Worm (Caenorhabditis elegans) whole organism, late embryonic: Measurements from ENCODE around the gene hpo-40.

Experiments
- C38D4.7 ChIP-seq: fragments of 200-800 bp; sonication (Bioruptor generic); optimal IDR thresholded peaks from 2 replicates; lab custom pipeline; 2018; ENCODE audit warnings: mild to moderate bottlenecking, missing genetic modification characterization, moderate library complexity, missing compliant biosample characterization
- K02D7.2 ChIP-seq: sonication (generic microtip); optimal IDR thresholded peaks from 2 replicates; lab custom pipeline; 2017; ENCODE audit warnings: mild to moderate bottlenecking, missing genetic modification characterization, missing compliant biosample characterization
- ceh-18 ChIP-seq: sonication (generic microtip); optimal IDR thresholded peaks from 2 replicates; lab custom pipeline; 2016; ENCODE audit warnings: missing genetic modification characterization, missing compliant biosample characterization
- ceh-19 ChIP-seq: fragments of 200-800 bp; sonication (Bioruptor generic); optimal IDR thresholded peaks from 2 replicates; lab custom pipeline; 2018; ENCODE audit warnings: mild to moderate bottlenecking, missing genetic modification characterization, missing compliant biosample characterization
- ceh-30 ChIP-seq: fragments of 150-350 bp; optimal IDR thresholded peaks from 2 replicates; lab custom pipeline; 2014; ENCODE audit warnings: missing biosample characterization, missing genetic modification characterization
- ceh-31 ChIP-seq: sonication (generic microtip); optimal IDR thresholded peaks from 2 replicates; lab custom pipeline; 2016; ENCODE audit warnings: missing genetic modification characterization, missing compliant biosample characterization
- ceh-34 ChIP-seq: sonication (generic microtip); optimal IDR thresholded peaks from 2 replicates; lab custom pipeline; 2016; ENCODE audit warnings: mild to moderate bottlenecking, missing genetic modification characterization, missing compliant biosample characterization
- ceh-45 ChIP-seq: fragments of 200-800 bp; sonication (Bioruptor generic); IDR thresholded peaks from 2 replicates; pipeline ENCODE4 v1.3.6; 2022; ENCODE audit warnings: missing genetic modification reagents, missing genetic modification characterization, missing compliant biosample characterization
- ceh-6 ChIP-seq: fragments of 200-800 bp; sonication (Bioruptor generic); optimal IDR thresholded peaks from 2 replicates; lab custom pipeline; 2018; ENCODE audit warnings: mild to moderate bottlenecking, missing genetic modification characterization, missing compliant biosample characterization
- ceh-9 ChIP-seq: sonication (generic microtip); optimal IDR thresholded peaks from 2 replicates; lab custom pipeline; 2016; ENCODE audit warnings: mild to moderate bottlenecking, missing genetic modification characterization, inconsistent platforms, missing compliant biosample characterization
- elt-2 ChIP-seq: sonication (generic microtip); optimal IDR thresholded peaks from 2 replicates; lab custom pipeline; 2016; ENCODE audit warnings: missing genetic modification reagents, missing genetic modification characterization, missing compliant biosample characterization
- eyg-1 ChIP-seq: sonication (generic microtip); optimal IDR thresholded peaks from 2 replicates; lab custom pipeline; 2016; ENCODE audit warnings: missing genotype, missing genetic modification characterization, missing compliant biosample characterization
- gmeb-2 ChIP-seq: sonication (generic microtip); optimal IDR thresholded peaks from 2 replicates; lab custom pipeline; 2016; ENCODE audit warnings: missing genetic modification characterization, inconsistent platforms, missing compliant biosample characterization
- hlh-15 ChIP-seq: sonication (generic microtip); optimal IDR thresholded peaks from 2 replicates; lab custom pipeline; 2016; ENCODE audit warnings: missing genetic modification characterization, missing compliant biosample characterization
- hlh-30 ChIP-seq: sonication (generic microtip); optimal IDR thresholded peaks from 2 replicates; lab custom pipeline; 2017; ENCODE audit warnings: antibody characterized with exemption, missing genetic modification characterization, missing compliant biosample characterization; ENCODE audit not compliant: insufficient read depth
- hlh-6 ChIP-seq: sonication (generic microtip); optimal IDR thresholded peaks from 2 replicates; lab custom pipeline; 2016; ENCODE audit warnings: missing genotype, missing genetic modification characterization, missing compliant biosample characterization
- lin-11 ChIP-seq: fragments of 200-800 bp; sonication (Bioruptor generic); optimal IDR thresholded peaks from 2 replicates; lab custom pipeline; 2018; ENCODE audit warnings: mild to moderate bottlenecking, missing genetic modification characterization, missing compliant biosample characterization
- madf-2 ChIP-seq: sonication (generic microtip); optimal IDR thresholded peaks from 2 replicates; lab custom pipeline; 2017; ENCODE audit warnings: missing genetic modification characterization, missing compliant biosample characterization
- mec-3 ChIP-seq: sonication (generic microtip); optimal IDR thresholded peaks from 2 replicates; lab custom pipeline; 2016; ENCODE audit warnings: borderline replicate concordance, missing genetic modification characterization, missing compliant biosample characterization
- nfya-1 ChIP-seq: sonication (generic microtip); optimal IDR thresholded peaks from 2 replicates; lab custom pipeline; 2017; ENCODE audit warnings: missing genetic modification characterization, mild to moderate bottlenecking, missing compliant biosample characterization, antibody characterized with exemption, moderate library complexity
- nhr-11 ChIP-seq: fragments of 150-350 bp; optimal IDR thresholded peaks from 2 replicates; lab custom pipeline; 2014; ENCODE audit warnings: missing biosample characterization, missing genetic modification characterization
- nhr-232 ChIP-seq: sonication (generic microtip); optimal IDR thresholded peaks from 2 replicates; lab custom pipeline; 2016; ENCODE audit warnings: missing genetic modification characterization, missing compliant biosample characterization
- odd-2 ChIP-seq: sonication (generic microtip); optimal IDR thresholded peaks from 2 replicates; lab custom pipeline; 2017; ENCODE audit warnings: antibody characterized with exemption, mild to moderate bottlenecking, missing genetic modification characterization, missing compliant biosample characterization
- pat-9 ChIP-seq: fragments of 200-800 bp; sonication (Bioruptor generic); optimal IDR thresholded peaks from 2 replicates; lab custom pipeline; 2018; ENCODE audit warnings: mild to moderate bottlenecking, missing genetic modification characterization, moderate library complexity, missing compliant biosample characterization
- pax-1 ChIP-seq: fragments of 150-350 bp; optimal IDR thresholded peaks from 2 replicates; lab custom pipeline; 2014; ENCODE audit warnings: missing biosample characterization, missing genetic modification characterization
- rnt-1 ChIP-seq: sonication (generic microtip); optimal IDR thresholded peaks from 2 replicates; lab custom pipeline; 2016; ENCODE audit warnings: missing genetic modification characterization, missing compliant biosample characterization
- tbx-2 ChIP-seq: sonication (generic microtip); optimal IDR thresholded peaks from 2 replicates; lab custom pipeline; 2016; ENCODE audit warnings: missing genetic modification characterization, missing compliant biosample characterization
- tbx-7 ChIP-seq: sonication (generic microtip); optimal IDR thresholded peaks from 2 replicates; lab custom pipeline; 2016; ENCODE audit warnings: missing genotype, missing genetic modification characterization, missing compliant biosample characterization
- ttx-3 ChIP-seq: sonication (generic microtip); optimal IDR thresholded peaks from 2 replicates; lab custom pipeline; 2016; ENCODE audit warnings: missing genetic modification reagents, missing genetic modification characterization, missing compliant biosample characterization
- unc-42 ChIP-seq: sonication (generic microtip); optimal IDR thresholded peaks from 2 replicates; lab custom pipeline; 2016; ENCODE audit warnings: missing genotype, missing genetic modification characterization, missing compliant biosample characterization
- unc-86 ChIP-seq: sonication (generic microtip); optimal IDR thresholded peaks from 2 replicates; lab custom pipeline; 2016; ENCODE audit warnings: missing genetic modification characterization, missing compliant biosample characterization
- zip-5 ChIP-seq: sonication (generic microtip); optimal IDR thresholded peaks from 2 replicates; lab custom pipeline; 2016; ENCODE audit warnings: missing genetic modification characterization, missing compliant biosample characterization
- ztf-16 ChIP-seq: sonication (generic microtip); optimal IDR thresholded peaks from 2 replicates; lab custom pipeline; 2017; ENCODE audit warnings: missing genetic modification characterization, missing compliant biosample characterization

The hpo-40 gene

ce11 chrV:10252682-10253081 is 40.0 kb downstream of the hpo-40 start:
- TF ChIP-seq hlh-30 (tag; lab: Kevin White, UChicago) (no peak), nhr-11 (tag; lab: Kevin White, UChicago) (no peak), ceh-30 (tag; lab: Kevin White, UChicago) (no peak)
- TF ChIP-seq, all 69 proteins: peak for 0

- no peak for TF ChIP-seq ceh-6 (GFP tag; lab: Kevin White, UChicago)
- TF ChIP-seq odd-2 (tag; lab: Kevin White, UChicago) = no peak
- no peak for TF ChIP-seq ceh-45
- TF ChIP-seq pax-1 = no peak
- no peak for TF ChIP-seq zip-5
- no peak for TF ChIP-seq unc-42
- no peak for TF ChIP-seq mec-3 (tag; lab: Kevin White, UChicago)
- no peak for TF ChIP-seq rnt-1
- no peak for TF ChIP-seq ceh-18 (tag; lab: Kevin White, UChicago)
- no peak for TF ChIP-seq ttx-3 (tag; lab: Kevin White, UChicago)
- TF ChIP-seq madf-2 (tag; lab: Kevin White, UChicago) = no peak
- no peak for TF ChIP-seq ztf-16
- no peak for TF ChIP-seq ceh-31
- TF ChIP-seq C38D4.7 (GFP tag; lab: Kevin White, UChicago) = no peak
- TF ChIP-seq ceh-34 (tag; lab: Kevin White, UChicago) = no peak
- no peak for TF ChIP-seq hlh-30 (tag; lab: Kevin White, UChicago)
- no peak for TF ChIP-seq pat-9
- no peak for TF ChIP-seq unc-86 (tag; lab: Kevin White, UChicago)
- TF ChIP-seq tbx-7 = no peak
- TF ChIP-seq, all 69 proteins: peak for 0
Measured at ce11 chrV:10255005-10255472, 42.3 kb downstream of the hpo-40 start, which contains the start of gene rop-1. Gene rop-1, minus strand, starts transcription at chrV:10255055.

ce11 chrV:10256050-10256449 is 43.3 kb downstream of the hpo-40 start, which contains the start of gene nhr-232:
Gene nhr-232, plus strand, starts transcription at chrV:10256170.
- TF ChIP-seq elt-2 (tag; lab: Kevin White, UChicago) (peak; percentile 62), nfya-1 (no peak)

ce11 chrV:10260460-10260859 is 47.7 kb downstream of the hpo-40 start, which contains the start of gene sri-18:
Gene sri-18, minus strand, starts transcription at chrV:10260560.
- no peak for TF ChIP-seq gmeb-2
- TF ChIP-seq K02D7.2 (tag; lab: Kevin White, UChicago) = no peak
- no peak for TF ChIP-seq unc-86 (tag; lab: Kevin White, UChicago)
- no peak for TF ChIP-seq ceh-34 (tag; lab: Kevin White, UChicago)
- TF ChIP-seq tbx-2 (tag; lab: Kevin White, UChicago) = no peak
- no peak for TF ChIP-seq ceh-19 (GFP tag; lab: Kevin White, UChicago)
- TF ChIP-seq eyg-1 (tag; lab: Kevin White, UChicago) = no peak
- no peak for TF ChIP-seq nhr-232 (tag; lab: Kevin White, UChicago)
- no peak for TF ChIP-seq hlh-6 (tag; lab: Kevin White, UChicago)
- TF ChIP-seq rnt-1 = no peak
- no peak for TF ChIP-seq lin-11
- no peak for TF ChIP-seq hlh-15 (tag; lab: Kevin White, UChicago)
- TF ChIP-seq elt-2 (tag; lab: Kevin White, UChicago) = no peak
- TF ChIP-seq ceh-45 = no peak

ce11 chrV:10265019-10265418 is 52.3 kb downstream of the hpo-40 start:
- peak; percentile 66 for TF ChIP-seq unc-42
- no peak for TF ChIP-seq ceh-9 (tag; lab: Kevin White, UChicago)
- TF ChIP-seq ceh-19 (GFP tag; lab: Kevin White, UChicago) = peak; percentile 31
- TF ChIP-seq, all 69 proteins: peak for 2
